Worm (Caenorhabditis elegans) whole organism, L1 larva: Measurements from ENCODE around the gene ssu-1.

ENCODE experiments used
- fos-1 ChIP-seq: fragments of 150-350 bp; optimal IDR thresholded peaks from 2 replicates; lab custom pipeline; 2014; ENCODE audit warnings: missing biosample characterization, missing genetic modification characterization
- unc-130 ChIP-seq: fragments of 150-350 bp; optimal IDR thresholded peaks from 2 replicates; lab custom pipeline; 2017; ENCODE audit warnings: missing biosample characterization, missing genetic modification characterization, inconsistent platforms
- unc-86 ChIP-seq: sonication (generic microtip); optimal IDR thresholded peaks from 2 replicates; lab custom pipeline; 2016; ENCODE audit warnings: missing genetic modification characterization, missing compliant biosample characterization

DNA sequence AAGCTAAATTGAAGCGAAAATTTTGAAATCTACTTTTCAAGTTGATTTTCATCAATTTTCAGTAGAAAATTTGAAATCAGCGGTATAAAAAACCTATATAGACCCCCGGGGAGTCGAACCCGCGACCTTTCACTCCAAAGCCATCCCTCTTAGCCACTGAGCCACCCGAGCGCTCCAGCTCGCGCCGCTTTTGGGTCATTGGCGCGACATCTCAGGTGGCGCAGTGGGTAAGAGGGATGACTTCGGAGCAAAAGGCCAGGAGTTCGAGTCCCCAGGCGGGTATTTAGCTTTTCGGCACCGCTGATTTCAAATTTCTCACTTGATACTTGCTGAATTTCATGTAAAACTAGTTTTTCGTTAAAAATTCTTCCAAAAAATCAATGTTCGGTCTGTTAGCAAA, 6.4 kb downstream of the ssu-1 start:
- TF ChIP-seq fos-1 (tag; lab: Kevin White, UChicago), result no peak
- TF ChIP-seq unc-130 (tag; lab: Kevin White, UChicago), result no peak
- no peak for TF ChIP-seq unc-86 (tag; lab: Kevin White, UChicago)
